Worm (Caenorhabditis elegans) whole organism, young adult: ENCODE measurements around the gene F07C6.3.

Experiments used
- B0019.2 ChIP-seq: fragments of 200-800 bp; sonication (Bioruptor generic); conservative IDR thresholded peaks from 2 replicates; pipeline ENCODE4 v1.3.6; 2022; ENCODE audit warnings: missing genetic modification reagents, missing genetic modification characterization, missing compliant biosample characterization
- B0035.1 ChIP-seq: sonication (generic microtip); optimal IDR thresholded peaks from 2 replicates; lab custom pipeline; 2016; ENCODE audit warnings: missing genetic modification characterization, mild to moderate bottlenecking, missing compliant biosample characterization, missing genotype, missing genetic modification reagents
- F33H1.4 ChIP-seq: fragments of 200-800 bp; sonication (Bioruptor generic); IDR thresholded peaks from 2 replicates; pipeline ENCODE4 v1.3.6; 2022; ENCODE audit warnings: missing genetic modification reagents, missing genetic modification characterization, missing compliant biosample characterization
- F37B4.10 ChIP-seq: fragments of 200-800 bp; sonication (Bioruptor generic); IDR thresholded peaks from 2 replicates; pipeline ENCODE4 v1.3.6; 2022; ENCODE audit warnings: missing genetic modification characterization, missing compliant biosample characterization
- F39B2.1 ChIP-seq: fragments of 200-800 bp; sonication (Bioruptor generic); IDR thresholded peaks from 2 replicates; pipeline ENCODE4 v1.3.6; 2022; ENCODE audit warnings: missing genetic modification reagents, missing genetic modification characterization, missing compliant biosample characterization
- F52B5.7 ChIP-seq: sonication (generic microtip); optimal IDR thresholded peaks from 2 replicates; lab custom pipeline; 2016; ENCODE audit warnings: mild to moderate bottlenecking, missing genetic modification characterization, missing compliant biosample characterization
- F57A8.1 ChIP-seq: fragments of 200-800 bp; sonication (Bioruptor generic); optimal IDR thresholded peaks from 2 replicates; lab custom pipeline; 2018; ENCODE audit warnings: mild to moderate bottlenecking, missing genetic modification characterization, moderate library complexity, missing compliant biosample characterization
- K12H6.12 ChIP-seq: fragments of 200-800 bp; sonication (Bioruptor generic); optimal IDR thresholded peaks from 2 replicates; lab custom pipeline; 2018; ENCODE audit warnings: mild to moderate bottlenecking, missing genetic modification characterization, missing compliant biosample characterization
- T26A5.8 ChIP-seq: sonication (generic microtip); optimal IDR thresholded peaks from 2 replicates; lab custom pipeline; 2016; ENCODE audit warnings: missing genetic modification characterization, missing compliant biosample characterization
- Y79H2A.3 ChIP-seq: fragments of 200-800 bp; sonication (Bioruptor generic); conservative IDR thresholded peaks from 2 replicates; pipeline ENCODE4 v1.3.6; 2022; ENCODE audit warnings: missing genetic modification reagents, missing genetic modification characterization, missing compliant biosample characterization
- atf-7 ChIP-seq: sonication (generic microtip); optimal IDR thresholded peaks from 2 replicates; lab custom pipeline; 2017; ENCODE audit warnings: mild to moderate bottlenecking, missing genetic modification characterization, missing compliant biosample characterization
- attf-6 ChIP-seq: fragments of 200-800 bp; sonication (Bioruptor generic); IDR thresholded peaks from 2 replicates; pipeline ENCODE4 v1.3.6; 2022; ENCODE audit warnings: missing genetic modification reagents, missing genetic modification characterization, missing compliant biosample characterization
- ccch-3 ChIP-seq: fragments of 200-800 bp; sonication (Bioruptor generic); optimal IDR thresholded peaks from 2 replicates; lab custom pipeline; 2018; ENCODE audit warnings: mild to moderate bottlenecking, missing genetic modification characterization, missing compliant biosample characterization
- cebp-1 ChIP-seq, 2 experiments: fragments of 200-800 bp in 1 of 2; sonication (Bioruptor generic) in 1 of 2; sonication (generic microtip) in 1 of 2; IDR thresholded peaks in 1 of 2; optimal IDR thresholded peaks in 1 of 2; 2 replicates each; pipeline versions ENCODE4 v1.3.6 to Lab custom; 2017 to 2022; ENCODE audit warnings: missing compliant biosample characterization in 2 of 2, missing genetic modification characterization in 2 of 2, mild to moderate bottlenecking in 1 of 2, missing genetic modification reagents in 1 of 2, moderate library complexity in 1 of 2
- ceh-58 ChIP-seq: fragments of 200-800 bp; sonication (Bioruptor generic); IDR thresholded peaks from 2 replicates; pipeline ENCODE4 v1.3.6; 2022; ENCODE audit warnings: missing genetic modification characterization, missing compliant biosample characterization
- ceh-79 ChIP-seq: sonication (generic microtip); optimal IDR thresholded peaks from 2 replicates; lab custom pipeline; 2017; ENCODE audit warnings: mild to moderate bottlenecking, missing genetic modification characterization, missing compliant biosample characterization
- ceh-91 ChIP-seq: fragments of 200-800 bp; sonication (Bioruptor generic); IDR thresholded peaks from 2 replicates; pipeline ENCODE4 v1.3.6; 2022; ENCODE audit warnings: missing genetic modification reagents, missing genetic modification characterization, missing compliant biosample characterization
- dox-1 ChIP-seq: fragments of 200-800 bp; sonication (Bioruptor generic); IDR thresholded peaks from 2 replicates; pipeline ENCODE4 v1.3.6; 2022; ENCODE audit warnings: missing genetic modification reagents, missing genetic modification characterization, missing compliant biosample characterization
- dpff-1 ChIP-seq: sonication (generic microtip); optimal IDR thresholded peaks from 2 replicates; lab custom pipeline; 2017; ENCODE audit warnings: mild to moderate bottlenecking, missing genetic modification characterization, missing compliant biosample characterization
- dpl-1 ChIP-seq: fragments of 150-350 bp; optimal IDR thresholded peaks from 2 replicates; lab custom pipeline; 2014; ENCODE audit warnings: missing biosample characterization, missing genetic modification reagents, missing genetic modification characterization
- efl-1 ChIP-seq: fragments of 150-350 bp; optimal IDR thresholded peaks from 2 replicates; lab custom pipeline; 2014; ENCODE audit warnings: missing biosample characterization, missing genetic modification reagents, missing genetic modification characterization
- ets-4 ChIP-seq: fragments of 200-800 bp; sonication (Bioruptor generic); optimal IDR thresholded peaks from 2 replicates; lab custom pipeline; 2018; ENCODE audit warnings: mild to moderate bottlenecking, missing genetic modification characterization, missing compliant biosample characterization
- him-1 ChIP-seq: sonication (generic microtip); optimal IDR thresholded peaks from 2 replicates; lab custom pipeline; 2016; ENCODE audit warnings: missing genotype, missing genetic modification reagents, missing genetic modification characterization, missing compliant biosample characterization
- hlh-26 ChIP-seq: fragments of 200-800 bp; sonication (Bioruptor generic); conservative IDR thresholded peaks from 2 replicates; pipeline ENCODE4 v1.3.6; 2022; ENCODE audit warnings: missing genetic modification reagents, missing genetic modification characterization, missing compliant biosample characterization
- hmg-20 ChIP-seq: fragments of 200-800 bp; sonication (Bioruptor generic); IDR thresholded peaks from 2 replicates; pipeline ENCODE4 v1.3.6; 2022; ENCODE audit warnings: missing genetic modification reagents, missing genetic modification characterization, missing compliant biosample characterization
- let-526 ChIP-seq: fragments of 200-800 bp; sonication (Bioruptor generic); IDR thresholded peaks from 2 replicates; pipeline ENCODE4 v1.3.6; 2022; ENCODE audit warnings: missing genetic modification reagents, missing genetic modification characterization, missing compliant biosample characterization
- let-607 ChIP-seq, 2 experiments: fragments of 200-800 bp in 1 of 2; sonication (Bioruptor generic) in 1 of 2; sonication (generic microtip) in 1 of 2; optimal IDR thresholded peaks; 2 replicates each; lab custom pipeline; 2016 to 2018; ENCODE audit warnings: mild to moderate bottlenecking in 2 of 2, missing compliant biosample characterization in 2 of 2, missing genetic modification characterization in 2 of 2, moderate library complexity in 2 of 2, missing genotype in 1 of 2
- lin-26 ChIP-seq: fragments of 200-800 bp; sonication (Bioruptor generic); IDR thresholded peaks from 2 replicates; pipeline ENCODE4 v1.3.6; 2022; ENCODE audit warnings: missing genetic modification reagents, missing genetic modification characterization, missing compliant biosample characterization
- lin-35 ChIP-seq, 3 experiments: fragments of 150-350 bp in 2 of 3; sonication (generic microtip) in 1 of 3; optimal IDR thresholded peaks; 2 replicates each; lab custom pipeline; 2014 to 2018; ENCODE audit warnings: missing biosample characterization in 3 of 3, missing genetic modification characterization in 3 of 3, missing genetic modification reagents in 3 of 3
- lin-40 ChIP-seq: sonication (generic microtip); optimal IDR thresholded peaks from 2 replicates; lab custom pipeline; 2016; ENCODE audit warnings: missing genetic modification characterization, mild to moderate bottlenecking, missing compliant biosample characterization, missing genotype, missing genetic modification reagents
- madf-3 ChIP-seq: fragments of 200-800 bp; sonication (Bioruptor generic); IDR thresholded peaks from 2 replicates; pipeline ENCODE4 v1.3.6; 2022; ENCODE audit warnings: missing genetic modification reagents, missing genetic modification characterization, missing compliant biosample characterization
- madf-8 ChIP-seq: fragments of 200-800 bp; sonication (Bioruptor generic); conservative IDR thresholded peaks from 2 replicates; pipeline ENCODE4 v1.3.6; 2022; ENCODE audit warnings: missing genetic modification reagents, missing genetic modification characterization, missing compliant biosample characterization
- mel-28 ChIP-seq: sonication (generic microtip); optimal IDR thresholded peaks from 2 replicates; lab custom pipeline; 2016; ENCODE audit warnings: borderline replicate concordance, mild to moderate bottlenecking, missing genetic modification characterization, missing compliant biosample characterization
- mxl-1 ChIP-seq: sonication (generic microtip); optimal IDR thresholded peaks from 2 replicates; lab custom pipeline; 2016; ENCODE audit warnings: missing genetic modification characterization, missing compliant biosample characterization
- nfyb-1 ChIP-seq: fragments of 200-800 bp; sonication (Bioruptor generic); IDR thresholded peaks from 2 replicates; pipeline ENCODE4 v1.3.6; 2022; ENCODE audit warnings: missing genetic modification reagents, missing genetic modification characterization, missing compliant biosample characterization
- nhr-179 ChIP-seq: sonication (generic microtip); optimal IDR thresholded peaks from 2 replicates; lab custom pipeline; 2016; ENCODE audit warnings: mild to moderate bottlenecking, missing genetic modification characterization, missing compliant biosample characterization
- nhr-80 ChIP-seq: sonication (generic microtip); optimal IDR thresholded peaks from 2 replicates; lab custom pipeline; 2016; ENCODE audit warnings: missing genetic modification characterization, missing compliant biosample characterization
- rec-8 ChIP-seq, 2 experiments: sonication (generic microtip); optimal IDR thresholded peaks; 2 replicates each; lab custom pipeline; 2016; ENCODE audit warnings: mild to moderate bottlenecking in 2 of 2, missing genetic modification characterization in 2 of 2, missing genetic modification reagents in 2 of 2, missing genotype in 2 of 2, missing biosample characterization in 1 of 2, missing compliant biosample characterization in 1 of 2, moderate library complexity in 1 of 2
- repo-1 ChIP-seq: sonication (generic microtip); optimal IDR thresholded peaks from 2 replicates; lab custom pipeline; 2017; ENCODE audit warnings: mild to moderate bottlenecking, missing genetic modification characterization, missing compliant biosample characterization
- sea-2 ChIP-seq: fragments of 200-800 bp; sonication (Bioruptor generic); IDR thresholded peaks from 2 replicates; pipeline ENCODE4 v1.3.6; 2022; ENCODE audit warnings: missing genetic modification characterization, missing compliant biosample characterization
- snpc-1.3 ChIP-seq: sonication (generic microtip); optimal IDR thresholded peaks from 2 replicates; lab custom pipeline; 2017; ENCODE audit warnings: missing genetic modification characterization, mild to moderate bottlenecking, missing compliant biosample characterization, antibody characterized with exemption, moderate library complexity, missing genotype, missing genetic modification reagents; ENCODE audit not compliant: insufficient read depth
- snpc-3.4 ChIP-seq: sonication (generic microtip); optimal IDR thresholded peaks from 2 replicates; lab custom pipeline; 2017; ENCODE audit warnings: missing genetic modification characterization, mild to moderate bottlenecking, missing compliant biosample characterization, antibody characterized with exemption, moderate library complexity, missing genotype, missing genetic modification reagents
- tlf-1 ChIP-seq: fragments of 200-800 bp; sonication (Bioruptor generic); optimal IDR thresholded peaks from 2 replicates; lab custom pipeline; 2018; ENCODE audit warnings: mild to moderate bottlenecking, missing genetic modification characterization, missing compliant biosample characterization
- unc-130 ChIP-seq: sonication (generic microtip); optimal IDR thresholded peaks from 2 replicates; lab custom pipeline; 2016; ENCODE audit warnings: missing genetic modification reagents, missing genetic modification characterization, missing compliant biosample characterization
- ztf-25 ChIP-seq: fragments of 200-800 bp; sonication (Bioruptor generic); IDR thresholded peaks from 2 replicates; pipeline ENCODE4 v1.3.6; 2022; ENCODE audit warnings: missing genetic modification reagents, missing genetic modification characterization, missing compliant biosample characterization
- ztf-3 ChIP-seq: fragments of 200-800 bp; sonication (Bioruptor generic); optimal IDR thresholded peaks from 2 replicates; lab custom pipeline; 2018; ENCODE audit warnings: mild to moderate bottlenecking, missing genetic modification characterization, missing compliant biosample characterization
- ztf-6 ChIP-seq: fragments of 200-800 bp; sonication (Bioruptor generic); IDR thresholded peaks from 2 replicates; pipeline ENCODE4 v1.3.6; 2022; ENCODE audit warnings: missing genetic modification reagents, missing genetic modification characterization, missing compliant biosample characterization

Gene F07C6.3

DNA sequence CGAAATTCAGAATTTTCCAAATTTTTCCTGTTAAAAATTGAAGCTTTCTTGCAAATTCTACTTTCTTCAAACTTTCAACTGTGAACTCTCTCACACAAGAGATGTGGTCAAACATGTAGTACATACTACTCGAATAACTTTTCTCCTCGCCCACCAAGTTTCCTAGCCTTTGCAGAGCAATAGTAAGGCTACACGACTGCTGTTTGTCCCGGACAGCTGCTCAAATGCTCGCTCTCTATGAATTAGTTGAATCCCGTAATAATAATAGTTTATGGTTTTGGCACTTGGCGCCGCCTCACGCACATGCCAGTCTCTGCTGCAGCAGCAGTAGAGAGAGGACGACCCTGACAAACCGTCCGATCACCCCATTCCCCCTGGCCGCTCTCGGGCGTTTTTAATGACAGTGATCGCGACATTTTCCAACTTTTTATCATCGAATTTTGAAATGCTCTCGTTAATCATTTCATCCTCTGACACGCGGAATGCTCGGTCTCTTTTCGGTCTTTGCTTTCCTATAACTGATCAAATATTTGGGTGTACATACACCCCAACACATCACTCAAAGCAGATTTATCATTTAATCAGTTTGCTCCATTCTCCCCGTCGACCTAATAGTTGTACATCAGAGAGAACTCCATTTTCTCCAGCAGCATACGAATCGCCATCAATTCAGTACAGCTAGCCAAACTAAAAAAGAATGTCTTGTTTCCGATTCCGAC is 44.8 kb downstream of the F07C6.3 start (continued):
- TF ChIP-seq K12H6.12 (tag; lab: Kevin White, UChicago) (no peak), Y79H2A.3 (GFP tag; lab: Robert Waterston, UW) (no peak), T26A5.8 (tag; lab: Kevin White, UChicago) (no peak), ceh-58 (GFP tag; lab: Robert Waterston, UW) (no peak), nfyb-1 (GFP tag; lab: Robert Waterston, UW) (no peak), hmg-20 (GFP tag; lab: Robert Waterston, UW) (no peak), mxl-1 (tag; lab: Kevin White, UChicago) (no peak), rec-8 (tag; optimal IDR thresholded peaks at IDR 0.05; lab: Kevin White, UChicago) (no peak), F39B2.1 (GFP tag; lab: Robert Waterston, UW) (no peak), ccch-3 (no peak), unc-130 (GFP tag; lab: Kevin White, UChicago) (no peak), hlh-26 (GFP tag; lab: Robert Waterston, UW) (no peak), mel-28 (tag; lab: Kevin White, UChicago) (no peak), nhr-179 (tag; lab: Kevin White, UChicago) (no peak), dox-1 (GFP tag; lab: Robert Waterston, UW) (peak; percentile 83), madf-8 (GFP tag; lab: Robert Waterston, UW) (no peak), attf-6 (GFP tag; lab: Robert Waterston, UW) (no peak), lin-35 (GFP tag; optimal IDR thresholded peaks at IDR 0.05; lab: Kevin White, UChicago) (no peak), ets-4 (GFP tag; lab: Kevin White, UChicago) (peak; percentile 84), F33H1.4 (GFP tag; lab: Robert Waterston, UW) (no peak), ztf-6 (GFP tag; lab: Robert Waterston, UW) (no peak), cebp-1 (GFP tag; IDR thresholded peaks at IDR 0.05; lab: Robert Waterston, UW) (no peak), cebp-1 (tag; optimal IDR thresholded peaks at IDR 0.05; lab: Kevin White, UChicago) (peak; percentile 50), lin-26 (GFP tag; lab: Robert Waterston, UW) (no peak), dpff-1 (tag; lab: Kevin White, UChicago) (no peak), repo-1 (tag; lab: Kevin White, UChicago) (peak; percentile 11), atf-7 (peak; percentile 84), snpc-3.4 (tag; lab: Kevin White, UChicago) (no peak), let-526 (GFP tag; lab: Robert Waterston, UW) (peak; percentile 44; the same call in 1 of the 2 replicates), ceh-79 (no peak), dpl-1 (no peak), nhr-80 (tag; lab: Kevin White, UChicago) (peak; percentile 100), B0019.2 (no peak), lin-40 (tag; lab: Kevin White, UChicago) (peak; percentile 18), madf-3 (no peak), ceh-91 (GFP tag; lab: Robert Waterston, UW) (no peak), snpc-1.3 (tag; lab: Kevin White, UChicago) (no peak), sea-2 (GFP tag; lab: Robert Waterston, UW) (no peak), F52B5.7 (tag; lab: Kevin White, UChicago) (no peak), tlf-1 (no peak), ztf-25 (GFP tag; lab: Robert Waterston, UW) (no peak), efl-1 (no peak), F37B4.10 (GFP tag; lab: Robert Waterston, UW) (no peak), F57A8.1 (no peak), ztf-3 (GFP tag; lab: Kevin White, UChicago) (no peak), B0035.1 (no peak), him-1 (no peak), let-607 (tag; optimal IDR thresholded peaks at IDR 0.05; lab: Kevin White, UChicago) (peak; percentile 81 to 88)
